Worm (Caenorhabditis elegans) whole organism, mixed stage, embryonic: ENCODE measurements around the gene tsp-12.

Source experiments
- blmp-1 ChIP-seq: fragments of 150-350 bp; optimal IDR thresholded peaks from 2 replicates; lab custom pipeline; 2014; ENCODE audit warnings: missing biosample characterization, missing genetic modification characterization
- lin-13 ChIP-seq: fragments of 150-350 bp; optimal IDR thresholded peaks from 2 replicates; lab custom pipeline; 2014; ENCODE audit warnings: missing biosample characterization, missing genetic modification characterization
- lsy-2 ChIP-seq: fragments of 150-350 bp; optimal IDR thresholded peaks from 2 replicates; lab custom pipeline; 2014; ENCODE audit warnings: missing biosample characterization, missing genetic modification characterization
- mab-5 ChIP-seq: fragments of 150-350 bp; optimal IDR thresholded peaks from 2 replicates; lab custom pipeline; 2014; ENCODE audit warnings: missing biosample characterization, missing genetic modification characterization
- nhr-28 ChIP-seq: fragments of 150-350 bp; optimal IDR thresholded peaks from 2 replicates; lab custom pipeline; 2014; ENCODE audit warnings: missing biosample characterization, missing genetic modification characterization
- sem-2 ChIP-seq: fragments of 200-800 bp; sonication (Bioruptor generic); optimal IDR thresholded peaks from 2 replicates; lab custom pipeline; 2018; ENCODE audit warnings: mild to moderate bottlenecking, missing genetic modification characterization, missing compliant biosample characterization

ce11 chrIV:10151439-10151997, 1.1 kb upstream of the tsp-12 start, which contains the start of gene copg-1:
- TF ChIP-seq lsy-2 (tag; lab: Kevin White, UChicago), result peak; percentile 92
- TF ChIP-seq mab-5 (tag; lab: Kevin White, UChicago), result no peak
- no peak for TF ChIP-seq lin-13
- TF ChIP-seq sem-2 (GFP tag; lab: Kevin White, UChicago), result no peak
- TF ChIP-seq nhr-28 (tag; lab: Kevin White, UChicago), result no peak
- no peak for TF ChIP-seq blmp-1 (tag; lab: Kevin White, UChicago)
